Worm (Caenorhabditis elegans) whole organism, L1 larva: ENCODE measurements around the gene Y49F6B.9.
"Not testable (repeated sequence)": the region's sequence is repeated elsewhere in the genome, so short reads cannot be mapped to it uniquely, and the experiment has no call there.

ENCODE experiments used
- C16A3.4 ChIP-seq: fragments of 150-350 bp; optimal IDR thresholded peaks from 2 replicates; lab custom pipeline; 2014; ENCODE audit warnings: missing biosample characterization, missing genetic modification characterization
- Y116A8C.19 ChIP-seq: sonication (generic microtip); optimal IDR thresholded peaks from 2 replicates; lab custom pipeline; 2016; ENCODE audit warnings: missing compliant biosample characterization, missing genetic modification characterization, borderline replicate concordance
- aha-1 ChIP-seq: fragments of 150-350 bp; optimal IDR thresholded peaks from 2 replicates; lab custom pipeline; 2014; ENCODE audit warnings: missing biosample characterization, missing genetic modification characterization
- alr-1 ChIP-seq: fragments of 200-800 bp; sonication (Bioruptor generic); optimal IDR thresholded peaks from 2 replicates; lab custom pipeline; 2018; ENCODE audit warnings: borderline replicate concordance, mild to moderate bottlenecking, missing genetic modification characterization, missing compliant biosample characterization
- ama-1 ChIP-seq: fragments of 150-350 bp; optimal IDR thresholded peaks from 2 replicates; lab custom pipeline; 2014
- blmp-1 ChIP-seq: fragments of 150-350 bp; optimal IDR thresholded peaks from 2 replicates; lab custom pipeline; 2014; ENCODE audit warnings: missing biosample characterization, missing genetic modification characterization
- ceh-8 ChIP-seq: fragments of 200-800 bp; sonication (Bioruptor generic); optimal IDR thresholded peaks from 2 replicates; lab custom pipeline; 2018; ENCODE audit warnings: mild to moderate bottlenecking, missing genetic modification characterization, moderate library complexity, missing compliant biosample characterization
- ceh-82 ChIP-seq, 3 experiments: fragments of 150-350 bp in 1 of 3; sonication (generic microtip) in 2 of 3; optimal IDR thresholded peaks; 2 replicates each; lab custom pipeline; 2014 to 2017; ENCODE audit warnings: missing biosample characterization in 3 of 3, missing genetic modification characterization in 3 of 3
- ceh-90 ChIP-seq: sonication (generic microtip); optimal IDR thresholded peaks from 2 replicates; lab custom pipeline; 2016; ENCODE audit warnings: missing genetic modification characterization, missing compliant biosample characterization
- ces-1 ChIP-seq: fragments of 150-350 bp; optimal IDR thresholded peaks from 2 replicates; lab custom pipeline; 2014; ENCODE audit warnings: missing biosample characterization, missing genetic modification reagents, missing genetic modification characterization
- dsc-1 ChIP-seq: sonication (generic microtip); optimal IDR thresholded peaks from 2 replicates; lab custom pipeline; 2016; ENCODE audit warnings: mild to moderate bottlenecking, missing genetic modification characterization, missing compliant biosample characterization
- efl-1 ChIP-seq, 4 experiments: fragments of 150-350 bp; optimal IDR thresholded peaks in 3 of 4; peaks in 1 of 4; 1 replicate in 1 of 4; 2 replicates in 3 of 4; lab custom pipeline; 2014; ENCODE audit warnings: missing biosample characterization in 2 of 4, missing genetic modification characterization in 2 of 4, missing genetic modification reagents in 2 of 4
- efl-3 ChIP-seq: fragments of 200-800 bp; sonication (Bioruptor generic); optimal IDR thresholded peaks from 2 replicates; lab custom pipeline; 2018; ENCODE audit warnings: mild to moderate bottlenecking, missing genetic modification characterization, missing compliant biosample characterization
- egl-13 ChIP-seq: sonication (generic microtip); optimal IDR thresholded peaks from 2 replicates; lab custom pipeline; 2016; ENCODE audit warnings: missing genotype, missing genetic modification reagents, missing genetic modification characterization, missing compliant biosample characterization
- elt-2 ChIP-seq: sonication (generic microtip); optimal IDR thresholded peaks from 2 replicates; lab custom pipeline; 2016; ENCODE audit warnings: missing genetic modification characterization, mild to moderate bottlenecking, inconsistent platforms, missing compliant biosample characterization, missing genetic modification reagents
- elt-3 ChIP-seq, 6 experiments: fragments of 150-350 bp in 1 of 6; sonication (generic microtip); optimal IDR thresholded peaks; 2 replicates each; lab custom pipeline; 2017 to 2018; ENCODE audit warnings: missing biosample characterization in 6 of 6, missing genetic modification characterization in 6 of 6, inconsistent platforms in 1 of 6
- fkh-10 ChIP-seq: sonication (generic microtip); optimal IDR thresholded peaks from 2 replicates; lab custom pipeline; 2017; ENCODE audit warnings: missing biosample characterization, missing genetic modification reagents, missing genetic modification characterization
- fkh-4 ChIP-seq: sonication (generic microtip); optimal IDR thresholded peaks from 2 replicates; lab custom pipeline; 2016; ENCODE audit warnings: missing compliant biosample characterization, missing genetic modification characterization, borderline replicate concordance
- fkh-8 ChIP-seq: sonication (generic microtip); optimal IDR thresholded peaks from 2 replicates; lab custom pipeline; 2016; ENCODE audit warnings: mild to moderate bottlenecking, missing genetic modification characterization, missing compliant biosample characterization
- grh-1 ChIP-seq: fragments of 200-800 bp; sonication (Bioruptor generic); IDR thresholded peaks from 2 replicates; pipeline ENCODE4 v1.3.6; 2022; ENCODE audit warnings: missing genetic modification reagents, missing genetic modification characterization, missing compliant biosample characterization
- hlh-17 ChIP-seq: fragments of 200-800 bp; sonication (Bioruptor generic); optimal IDR thresholded peaks from 2 replicates; lab custom pipeline; 2018; ENCODE audit warnings: missing genetic modification characterization, mild to moderate bottlenecking, missing compliant biosample characterization, moderate library complexity, borderline replicate concordance
- hpl-2 ChIP-seq: fragments of 150-350 bp; optimal IDR thresholded peaks from 2 replicates; lab custom pipeline; 2014; ENCODE audit warnings: missing biosample characterization, missing genetic modification reagents, missing genetic modification characterization
- isw-1 ChIP-seq: fragments of 200-800 bp; sonication (Bioruptor generic); IDR thresholded peaks from 2 replicates; pipeline ENCODE4 v1.3.6; 2022; ENCODE audit warnings: missing genetic modification characterization, missing compliant biosample characterization
- jun-1 ChIP-seq: fragments of 150-350 bp; optimal IDR thresholded peaks from 2 replicates; lab custom pipeline; 2014; ENCODE audit warnings: missing biosample characterization, missing genetic modification reagents, missing genetic modification characterization
- lin-35 ChIP-seq, 2 experiments: fragments of 150-350 bp; optimal IDR thresholded peaks; 2 replicates each; lab custom pipeline; 2014; ENCODE audit warnings: missing biosample characterization in 2 of 2, missing genetic modification characterization in 2 of 2, missing genetic modification reagents in 2 of 2
- lin-39 ChIP-seq: fragments of 150-350 bp; optimal IDR thresholded peaks from 2 replicates; lab custom pipeline; 2014; ENCODE audit warnings: missing biosample characterization, missing genetic modification reagents, missing genetic modification characterization
- lir-3 ChIP-seq: sonication (generic microtip); optimal IDR thresholded peaks from 2 replicates; lab custom pipeline; 2016; ENCODE audit warnings: mild to moderate bottlenecking, missing genetic modification characterization, moderate library complexity, missing compliant biosample characterization; ENCODE audit not compliant: poor library complexity
- lsy-2 ChIP-seq, 2 experiments: fragments of 150-350 bp; optimal IDR thresholded peaks; 2 replicates each; lab custom pipeline; 2014; ENCODE audit warnings: missing biosample characterization in 2 of 2, missing genetic modification characterization in 2 of 2
- mef-2 ChIP-seq: fragments of 150-350 bp; optimal IDR thresholded peaks from 2 replicates; lab custom pipeline; 2014; ENCODE audit warnings: missing biosample characterization, missing genetic modification characterization
- nhr-12 ChIP-seq: sonication (generic microtip); optimal IDR thresholded peaks from 2 replicates; lab custom pipeline; 2017; ENCODE audit warnings: missing biosample characterization, missing genetic modification characterization
- nhr-20 ChIP-seq: sonication (generic microtip); optimal IDR thresholded peaks from 2 replicates; lab custom pipeline; 2016; ENCODE audit warnings: mild to moderate bottlenecking, missing genetic modification characterization, missing compliant biosample characterization
- nhr-47 ChIP-seq: sonication (generic microtip); optimal IDR thresholded peaks from 2 replicates; lab custom pipeline; 2016; ENCODE audit warnings: mild to moderate bottlenecking, missing genetic modification characterization, moderate library complexity, missing compliant biosample characterization
- nhr-76 ChIP-seq: sonication (generic microtip); optimal IDR thresholded peaks from 2 replicates; lab custom pipeline; 2017; ENCODE audit warnings: missing biosample characterization, missing genetic modification characterization
- nhr-77 ChIP-seq: fragments of 150-350 bp; optimal IDR thresholded peaks from 2 replicates; lab custom pipeline; 2014; ENCODE audit warnings: missing biosample characterization, missing genetic modification characterization
- nhr-85 ChIP-seq: sonication (generic microtip); peaks from one replicate; lab custom pipeline; 2016; ENCODE audit warnings: missing genetic modification characterization, inconsistent platforms, missing compliant biosample characterization
- pag-3 ChIP-seq: sonication (generic microtip); optimal IDR thresholded peaks from 2 replicates; lab custom pipeline; 2017; ENCODE audit warnings: missing genetic modification characterization, mild to moderate bottlenecking, missing compliant biosample characterization, antibody characterized with exemption, borderline replicate concordance; ENCODE audit not compliant: insufficient read depth
- pax-3 ChIP-seq: fragments of 200-800 bp; sonication (Bioruptor generic); optimal IDR thresholded peaks from 2 replicates; lab custom pipeline; 2018; ENCODE audit warnings: mild to moderate bottlenecking, missing genetic modification characterization, moderate library complexity, missing compliant biosample characterization
- pqm-1 ChIP-seq: sonication (generic microtip); optimal IDR thresholded peaks from 3 replicates; lab custom pipeline; 2017; ENCODE audit warnings: missing biosample characterization, missing genetic modification characterization
- rnt-1 ChIP-seq: sonication (generic microtip); optimal IDR thresholded peaks from 2 replicates; lab custom pipeline; 2016; ENCODE audit warnings: mild to moderate bottlenecking, missing genetic modification characterization, moderate library complexity, missing compliant biosample characterization
- skn-1 ChIP-seq: fragments of 150-350 bp; optimal IDR thresholded peaks from 2 replicates; lab custom pipeline; 2014; ENCODE audit warnings: missing biosample characterization, missing genetic modification characterization
- snpc-4 ChIP-seq: fragments of 150-350 bp; optimal IDR thresholded peaks from 2 replicates; lab custom pipeline; 2014; ENCODE audit warnings: missing biosample characterization, missing genetic modification characterization
- snu-23 ChIP-seq: sonication (generic microtip); optimal IDR thresholded peaks from 2 replicates; lab custom pipeline; 2016; ENCODE audit warnings: missing genetic modification characterization, missing compliant biosample characterization
- sox-4 ChIP-seq: sonication (generic microtip); optimal IDR thresholded peaks from 2 replicates; lab custom pipeline; 2016; ENCODE audit warnings: missing genetic modification characterization, missing compliant biosample characterization
- unc-86 ChIP-seq: sonication (generic microtip); optimal IDR thresholded peaks from 2 replicates; lab custom pipeline; 2016; ENCODE audit warnings: missing genetic modification characterization, missing compliant biosample characterization
- xbp-1 ChIP-seq: sonication (generic microtip); optimal IDR thresholded peaks from 2 replicates; lab custom pipeline; 2016; ENCODE audit warnings: missing genetic modification characterization, missing compliant biosample characterization
- zag-1 ChIP-seq: fragments of 150-350 bp; optimal IDR thresholded peaks from 2 replicates; lab custom pipeline; 2014; ENCODE audit warnings: missing biosample characterization, missing genetic modification characterization
- zip-4 ChIP-seq: fragments of 200-800 bp; sonication (Bioruptor generic); optimal IDR thresholded peaks from 2 replicates; lab custom pipeline; 2018; ENCODE audit warnings: mild to moderate bottlenecking, missing genetic modification characterization, moderate library complexity, missing compliant biosample characterization
- ztf-11 ChIP-seq, 2 experiments: sonication (generic microtip); optimal IDR thresholded peaks; 2 replicates each; lab custom pipeline; 2016 to 2017; ENCODE audit warnings: missing genetic modification characterization in 2 of 2, missing biosample characterization in 1 of 2, missing compliant biosample characterization in 1 of 2

Gene Y49F6B.9

DNA sequence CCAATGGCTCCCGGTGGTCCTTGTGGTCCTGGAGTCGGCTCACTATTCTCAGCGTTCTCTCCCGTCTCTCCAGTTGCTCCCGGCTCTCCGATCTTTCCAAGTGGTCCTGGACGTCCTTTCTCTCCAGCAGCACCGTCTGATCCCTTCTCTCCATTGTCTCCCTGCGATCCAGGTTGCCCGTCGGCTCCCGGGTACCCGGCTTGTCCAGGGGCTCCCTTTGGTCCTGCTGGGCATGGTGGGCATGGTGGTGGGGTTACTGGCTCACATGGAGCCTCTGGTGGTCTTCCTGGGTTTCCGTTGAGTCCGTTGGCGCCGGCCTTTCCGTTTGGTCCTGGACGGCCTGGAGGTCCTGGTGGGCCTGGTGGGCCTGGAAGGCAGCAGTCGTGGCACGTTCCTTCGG lies 1.2 kb upstream of the Y49F6B.9 start:
- TF ChIP-seq fkh-4 (no peak), aha-1 (tag; lab: Kevin White, UChicago) (no peak), dsc-1 (tag; lab: Kevin White, UChicago) (no peak), alr-1 (tag; lab: Kevin White, UChicago) (no peak), ces-1 (GFP tag; lab: Kevin White, UChicago) (no peak), nhr-85 (peak; percentile 19)
- TF ChIP-seq, all 84 proteins: peak for 1

DNA sequence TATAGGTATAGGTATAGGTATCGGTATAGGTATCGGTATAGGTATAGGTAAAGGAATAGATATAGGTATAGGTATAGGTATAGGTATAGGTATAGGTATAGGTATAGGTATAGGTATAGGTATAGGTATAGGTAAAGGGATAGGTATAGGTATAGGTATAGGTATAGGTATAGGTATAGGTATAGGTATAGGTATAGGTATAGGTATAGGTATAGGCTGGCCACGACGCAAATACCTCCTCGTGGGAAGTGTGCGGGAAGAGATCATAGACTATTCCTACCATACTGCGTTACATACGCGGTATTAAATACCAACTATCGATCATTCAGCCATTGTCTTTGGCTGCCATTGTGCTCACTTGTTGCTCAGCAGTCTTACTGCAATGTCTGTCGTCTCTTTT lies 8.4 kb downstream of the Y49F6B.9 start, which contains the start of gene fbxb-112:
TSS of gene fbxb-112 (plus strand) at position 301 of the 400 bp plus-strand sequence.
- not testable (repeated sequence) for TF ChIP-seq snu-23; nhr-20 (tag; lab: Kevin White, UChicago); sox-4

DNA sequence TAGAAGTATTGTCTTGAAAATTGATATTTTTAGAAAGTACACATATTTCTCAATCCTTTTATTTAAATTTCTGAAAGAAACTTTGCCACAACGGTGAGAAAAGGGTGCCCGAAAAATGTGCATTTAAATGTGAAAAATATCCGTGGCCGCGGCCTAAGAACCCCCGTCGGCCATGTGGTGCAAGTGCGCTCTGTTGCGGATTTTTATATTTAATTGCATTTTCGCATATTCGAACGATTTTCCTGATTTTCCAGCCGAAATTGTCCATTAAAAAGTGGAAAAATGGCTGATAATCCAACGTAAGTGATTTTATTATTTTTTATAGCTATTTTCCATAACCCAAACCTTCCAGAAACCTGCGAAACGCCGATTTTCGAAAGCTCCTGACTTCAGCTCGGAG lies 17.0 kb downstream of the Y49F6B.9 start, which contains the start of gene smu-2:
TSS of gene smu-2 (plus strand) at position 178 of the 400 bp plus-strand sequence.
- TF ChIP-seq grh-1 (no peak), nhr-76 (no peak), alr-1 (tag; lab: Kevin White, UChicago) (no peak), ama-1 (no peak), nhr-12 (tag; lab: Kevin White, UChicago) (no peak), ztf-11 (tag; optimal IDR thresholded peaks at IDR 0.05; lab: Kevin White, UChicago) (peak in 1 of 2 experiments; percentile 77), ceh-82 (tag; optimal IDR thresholded peaks at IDR 0.05; lab: Kevin White, UChicago) (peak; percentile 24 to 81 (median 55)), pqm-1 (tag; lab: Kevin White, UChicago) (no peak), skn-1 (tag; lab: Kevin White, UChicago) (peak; percentile 37), mef-2 (tag; lab: Kevin White, UChicago) (no peak), jun-1 (tag; lab: Kevin White, UChicago) (no peak), lin-39 (peak; percentile 1), blmp-1 (no peak), egl-13 (tag; lab: Kevin White, UChicago) (peak; percentile 25), xbp-1 (tag; lab: Kevin White, UChicago) (peak; percentile 62), pag-3 (tag; lab: Kevin White, UChicago) (no peak), snpc-4 (tag; lab: Kevin White, UChicago) (peak; percentile 41), hpl-2 (GFP tag; lab: Kevin White, UChicago) (no peak), fkh-10 (GFP tag; lab: Kevin White, UChicago) (peak; percentile 44), zag-1 (tag; lab: Kevin White, UChicago) (no peak), elt-3 (tag; optimal IDR thresholded peaks at IDR 0.05; lab: Kevin White, UChicago) (no peak), snu-23 (no peak), zip-4 (GFP tag; lab: Kevin White, UChicago) (no peak), nhr-77 (tag; lab: Kevin White, UChicago) (no peak), isw-1 (GFP tag; lab: Robert Waterston, UW) (peak; percentile 68), ceh-8 (GFP tag; lab: Kevin White, UChicago) (no peak), ceh-90 (tag; lab: Kevin White, UChicago) (peak; percentile 84), ces-1 (GFP tag; lab: Kevin White, UChicago) (peak; percentile 70), fkh-8 (peak; percentile 65), lir-3 (tag; lab: Kevin White, UChicago) (peak; percentile 87), pax-3 (tag; lab: Kevin White, UChicago) (peak; percentile 62), lin-35 (GFP tag; optimal IDR thresholded peaks at IDR 0.05; lab: Kevin White, UChicago) (peak; percentile 51 to 70), C16A3.4 (peak; percentile 56), efl-1 (optimal IDR thresholded peaks at IDR 0.05; lab: Kevin White, UChicago) (peak; percentile 71 to 73), efl-1 (GFP tag; optimal IDR thresholded peaks at IDR 0.05 in 1 of 2; lab: Kevin White, UChicago) (peak; percentile 71 to 96), elt-2 (tag; lab: Kevin White, UChicago) (peak; percentile 48), unc-86 (tag; lab: Kevin White, UChicago) (peak; percentile 49), hlh-17 (GFP tag; lab: Kevin White, UChicago) (no peak), rnt-1 (tag; lab: Kevin White, UChicago) (peak; percentile 97), efl-3 (GFP tag; lab: Kevin White, UChicago) (no peak), nhr-47 (tag; lab: Kevin White, UChicago) (no peak), lsy-2 (tag; optimal IDR thresholded peaks at IDR 0.05; lab: Kevin White, UChicago) (peak; percentile 69 to 75), Y116A8C.19 (tag; lab: Kevin White, UChicago) (no peak)
